Fruit fly (Drosophila melanogaster): Measurements from ENCODE around the gene CG9114.
A peak's percentile ranks its signal among the peaks of the same experiment; 100 is the strongest.

CG9114 gene

DNA sequence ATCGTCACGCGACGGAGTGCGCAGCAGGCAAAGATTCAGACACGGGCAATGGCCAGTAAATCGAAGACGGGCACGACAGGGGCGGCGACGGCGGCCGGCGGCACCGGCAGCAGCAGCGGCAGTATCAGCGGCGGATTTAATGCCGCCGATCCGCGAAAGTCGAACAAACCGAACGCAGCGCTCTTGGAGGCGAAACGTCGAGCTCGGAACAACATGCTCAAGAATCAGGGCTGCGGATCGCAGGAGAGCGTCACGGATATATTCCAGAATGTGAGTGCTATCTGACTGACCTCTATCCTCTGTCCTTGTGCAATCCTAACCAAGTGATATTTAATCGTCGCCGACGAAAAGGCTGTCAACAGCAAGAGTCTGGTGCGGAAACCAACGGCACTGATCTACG lies 2.0 kb upstream of the CG9114 start:
- TF ChIP-seq svp (GFP tag) (peak; percentile 94), Eip78C (GFP tag) (peak; percentile 36), CG16779 (tag; optimal IDR thresholded peaks at IDR 0.05) (no peak)

DNA sequence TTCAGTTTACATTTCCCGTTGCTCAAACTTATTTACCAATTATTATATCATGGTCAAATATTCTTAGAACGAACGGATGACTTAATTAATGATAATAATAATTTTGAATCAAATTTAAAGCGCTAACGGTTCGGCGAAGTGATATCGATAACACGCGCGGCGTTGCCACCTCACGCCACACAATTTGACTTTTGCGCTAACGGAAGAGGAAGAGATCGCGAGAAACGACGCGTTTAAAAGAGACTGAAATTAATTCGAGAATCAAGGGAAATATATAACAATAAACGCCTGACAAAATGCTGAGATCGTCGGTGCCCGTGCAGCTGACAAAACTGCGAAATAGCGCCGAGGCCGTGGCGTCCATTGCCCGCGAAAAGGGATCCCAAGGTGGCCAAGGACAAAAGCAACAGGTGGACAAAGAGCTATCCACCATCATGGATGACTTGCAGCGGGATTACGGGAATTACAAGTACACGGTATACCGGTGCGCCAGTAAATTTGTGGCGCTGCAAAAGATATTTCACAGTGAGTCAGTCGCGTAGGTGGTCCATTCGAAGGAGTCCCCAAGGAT lies 4.7 kb downstream of the CG9114 start, which contains the start of gene dah:
dah (plus strand) TSS at position 195 of the 571 bp plus-strand sequence.
- TF ChIP-seq Eip78C (GFP tag) = peak; percentile 29
- TF ChIP-seq ss (GFP tag; optimal IDR thresholded peaks at IDR 0.05) = no peak

DNA sequence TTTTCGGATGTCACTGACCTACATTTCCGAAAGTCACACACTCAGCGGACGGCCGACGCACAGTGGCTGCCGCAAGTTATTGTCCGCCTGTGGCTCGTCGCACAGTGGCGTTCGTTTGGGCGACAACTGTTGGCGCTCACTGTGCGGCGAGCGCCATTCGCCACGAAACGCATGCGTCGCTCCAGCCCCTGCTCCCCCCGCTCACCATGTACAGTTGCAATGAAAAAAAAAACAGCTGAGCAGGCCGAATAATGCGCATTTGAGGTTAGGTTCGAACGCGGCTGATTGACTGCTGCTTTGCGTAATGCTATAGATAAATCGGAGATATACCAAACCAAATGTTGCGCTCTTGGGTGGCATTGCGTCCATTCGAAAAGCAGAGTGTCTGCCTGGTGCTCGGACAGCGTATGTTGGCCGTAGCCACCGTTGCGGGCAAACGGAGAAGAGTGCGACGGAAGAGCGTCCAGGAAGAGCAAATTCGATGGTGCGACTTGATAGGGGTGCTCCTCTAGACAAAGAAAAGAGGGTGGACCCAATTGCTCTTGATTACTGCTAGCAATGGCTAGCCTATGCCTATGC lies 9.6 kb downstream of the CG9114 start:
- TF ChIP-seq CG6854 (GFP tag; optimal IDR thresholded peaks at IDR 0.05) = peak; percentile 86
- TF ChIP-seq Eip75B (GFP tag; optimal IDR thresholded peaks at IDR 0.05) = peak; percentile 93
- TF ChIP-seq Hr39 (GFP tag; optimal IDR thresholded peaks at IDR 0.05) = peak; percentile 85
- TF ChIP-seq fd59A (GFP tag; optimal IDR thresholded peaks at IDR 0.05) = peak; percentile 38
- TF ChIP-seq CG6276 (GFP tag; optimal IDR thresholded peaks at IDR 0.05) = peak; percentile 27
- peak; percentile 89 for TF ChIP-seq CG3919 (GFP tag; optimal IDR thresholded peaks at IDR 0.05)
- peak; percentile 48 to 57 for TF ChIP-seq salr (GFP tag; optimal IDR thresholded peaks at IDR 0.05)
- peak; percentile 87 for TF ChIP-seq Sox14 (GFP tag; optimal IDR thresholded peaks at IDR 0.05)
- peak; percentile 35 for TF ChIP-seq dsx (GFP tag; optimal IDR thresholded peaks at IDR 0.05; ENCODE audit: poor library complexity, severe bottlenecking)
- peak; percentile 84 for TF ChIP-seq Eip78C (GFP tag)
- peak; percentile 96 for TF ChIP-seq svp (GFP tag)
- peak; percentile 85 for TF ChIP-seq pdm3 (GFP tag; optimal IDR thresholded peaks at IDR 0.05)
- TF ChIP-seq esn (GFP tag; optimal IDR thresholded peaks at IDR 0.05) = peak; percentile 84
- peak; percentile 69 for TF ChIP-seq Gug (GFP tag; IDR thresholded peaks at IDR 0.05)
- peak; percentile 46 for TF ChIP-seq CG8632 (GFP tag; optimal IDR thresholded peaks at IDR 0.05)
- peak; percentile 82 for TF ChIP-seq topi (GFP tag; optimal IDR thresholded peaks at IDR 0.05)
- peak; percentile 64 to 70 for TF ChIP-seq ss (GFP tag; optimal IDR thresholded peaks at IDR 0.05)
- TF ChIP-seq CG11902 (GFP tag; optimal IDR thresholded peaks at IDR 0.05) = peak; percentile 70
- TF ChIP-seq Eip93F (GFP tag; optimal IDR thresholded peaks at IDR 0.05) = peak; percentile 68
- peak; percentile 58 for TF ChIP-seq CG10631 (GFP tag; optimal IDR thresholded peaks at IDR 0.05)
- TF ChIP-seq CG6163 (GFP tag; IDR thresholded peaks at IDR 0.05) = peak; percentile 92
- TF ChIP-seq CG11762 (GFP tag; optimal IDR thresholded peaks at IDR 0.05; ENCODE audit: insufficient read depth) = peak; percentile 14
- peak; percentile 76 for TF ChIP-seq Smox (GFP tag; optimal IDR thresholded peaks at IDR 0.05)
- TF ChIP-seq CG3032 (tag; optimal IDR thresholded peaks at IDR 0.05) = peak; percentile 61
- TF ChIP-seq Sox102F (GFP tag; optimal IDR thresholded peaks at IDR 0.05) = peak; percentile 71
- TF ChIP-seq achi (GFP tag; optimal IDR thresholded peaks at IDR 0.05) = peak; percentile 62
- TF ChIP-seq fd85E (GFP tag; optimal IDR thresholded peaks at IDR 0.05) = peak; percentile 25
- TF ChIP-seq CG6792 (GFP tag; optimal IDR thresholded peaks at IDR 0.05) = peak; percentile 81
- TF ChIP-seq Met (GFP tag; optimal IDR thresholded peaks at IDR 0.05) = peak; percentile 83
- TF ChIP-seq fkh (GFP tag; optimal IDR thresholded peaks at IDR 0.05) = no peak
- TF ChIP-seq Ets21C (GFP tag; optimal IDR thresholded peaks at IDR 0.05) = peak; percentile 80
- TF ChIP-seq CG15336 (GFP tag; IDR thresholded peaks at IDR 0.05) = peak; percentile 78
- TF ChIP-seq Sox15 (GFP tag; optimal IDR thresholded peaks at IDR 0.05) = peak; percentile 69
- peak; percentile 84 for TF ChIP-seq CG31627 (GFP tag; optimal IDR thresholded peaks at IDR 0.05)
- TF ChIP-seq Blimp-1 (GFP tag; optimal IDR thresholded peaks at IDR 0.05) = peak; percentile 53
- TF ChIP-seq CG8319 (GFP tag; optimal IDR thresholded peaks at IDR 0.05) = peak; percentile 65
- peak; percentile 88 for TF ChIP-seq CG7368 (GFP tag; optimal IDR thresholded peaks at IDR 0.05)
- TF ChIP-seq cyc (GFP tag; optimal IDR thresholded peaks at IDR 0.05) = peak; percentile 87
- no peak for TF ChIP-seq acj6 (GFP tag; optimal IDR thresholded peaks at IDR 0.05)
- TF ChIP-seq net (GFP tag; optimal IDR thresholded peaks at IDR 0.05) = peak; percentile 90
- TF ChIP-seq CG1621 (tag; optimal IDR thresholded peaks at IDR 0.05) = peak; percentile 77
- no peak for TF ChIP-seq Hr38 (GFP tag; optimal IDR thresholded peaks at IDR 0.05)
- peak; percentile 75 for TF ChIP-seq OdsH (GFP tag; optimal IDR thresholded peaks at IDR 0.05)
- TF ChIP-seq Hr4 (GFP tag; optimal IDR thresholded peaks at IDR 0.05) = peak; percentile 75
- TF ChIP-seq CG8119 (GFP tag; IDR thresholded peaks at IDR 0.05) = peak; percentile 62

All from whole organism, prepupa.